Fruit fly (Drosophila melanogaster): Measurements from ENCODE around the gene CG18048.

The CG18048 gene

dm6 chr3R:6388414-6388830 is 42.5 kb downstream of the CG18048 start (continued):
- no peak for TF ChIP-seq Gug (GFP tag; IDR thresholded peaks at IDR 0.05)
- no peak for TF ChIP-seq CG17361 (GFP tag; IDR thresholded peaks at IDR 0.05)
- TF ChIP-seq CG6791 (GFP tag; IDR thresholded peaks at IDR 0.05; ENCODE audit: partially characterized antibody): peak; percentile 89
- no peak for TF ChIP-seq CG9215 (GFP tag; IDR thresholded peaks at IDR 0.05)
- TF ChIP-seq pho (GFP tag; optimal IDR thresholded peaks at IDR 0.05): no peak
- TF ChIP-seq CG13287 (GFP tag; IDR thresholded peaks at IDR 0.05; ENCODE audit: partially characterized antibody): peak; percentile 74
- no peak for TF ChIP-seq NfI (GFP tag; optimal IDR thresholded peaks at IDR 0.05)

DNA sequence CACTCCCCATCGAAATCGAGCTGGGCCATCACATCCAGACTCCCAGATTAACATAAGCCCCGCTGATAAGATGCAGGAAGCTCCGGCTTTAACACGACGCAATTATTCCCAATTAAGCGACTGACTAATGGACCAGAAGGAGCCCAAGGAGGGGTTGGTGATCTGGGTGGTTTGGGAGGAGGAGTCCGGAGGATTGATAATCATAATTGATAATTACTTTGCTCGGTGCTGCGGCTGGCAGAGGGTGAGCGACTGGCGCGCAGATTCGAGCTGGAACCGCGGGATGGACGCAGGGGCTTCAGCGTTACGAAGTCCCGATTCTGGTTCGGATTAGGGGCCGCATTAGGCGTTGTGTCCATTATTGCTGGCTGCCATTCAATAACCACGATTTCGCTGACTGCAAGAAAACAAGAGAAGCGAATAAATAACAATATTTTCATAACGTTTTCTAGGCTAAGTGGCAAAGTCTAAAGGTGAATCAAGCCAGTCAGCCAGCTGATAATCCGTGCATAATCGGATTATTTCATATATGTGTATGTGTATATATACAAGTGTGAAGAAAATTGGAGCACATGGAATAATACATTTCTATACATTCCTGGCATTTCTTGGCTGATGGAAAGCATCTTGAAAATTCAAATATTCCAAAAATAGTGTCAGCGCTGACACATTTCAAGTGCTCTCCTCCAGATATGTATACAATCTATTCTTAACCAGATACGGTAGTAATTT is 47.8 kb downstream of the CG18048 start:
- TF ChIP-seq sd (tag; optimal IDR thresholded peaks at IDR 0.05): peak; percentile 97
- TF ChIP-seq Ets65A (GFP tag): peak; percentile 76
- TF ChIP-seq Med (GFP tag): peak; percentile 16
- peak; percentile 44 for TF ChIP-seq CG12769 (tag; optimal IDR thresholded peaks at IDR 0.05)
- no peak for TF ChIP-seq HmgD (GFP tag; optimal IDR thresholded peaks at IDR 0.05)
- TF ChIP-seq Ets97D (GFP tag; optimal IDR thresholded peaks at IDR 0.05): no peak
- TF ChIP-seq crol (GFP tag; IDR thresholded peaks at IDR 0.05): 0 out of 2 replicates have a peak, but pooled peaks have one; percentile 6
- TF ChIP-seq cg (GFP tag; optimal IDR thresholded peaks at IDR 0.05): peak; percentile 7
- TF ChIP-seq CG34376 (GFP tag; optimal IDR thresholded peaks at IDR 0.05): peak; percentile 6
- peak; percentile 15 for TF ChIP-seq nom (GFP tag; optimal IDR thresholded peaks at IDR 0.05)
- TF ChIP-seq pros (GFP tag; optimal IDR thresholded peaks at IDR 0.05): peak; percentile 30

dm6 chr3R:6394247-6394522 is 48.3 kb downstream of the CG18048 start:
- TF ChIP-seq D19A (tag; optimal IDR thresholded peaks at IDR 0.05): peak; percentile 25
- peak; percentile 62 for TF ChIP-seq exex (tag; optimal IDR thresholded peaks at IDR 0.05)
- TF ChIP-seq Pdp1 (GFP tag; optimal IDR thresholded peaks at IDR 0.05): peak in 1 of 2 experiments; percentile 26
- TF ChIP-seq caup (GFP tag; optimal IDR thresholded peaks at IDR 0.05; ENCODE audit: severe bottlenecking): no peak
- peak; percentile 1 for TF ChIP-seq CG10543 (GFP tag; optimal IDR thresholded peaks at IDR 0.05)
- TF ChIP-seq crol (GFP tag; IDR thresholded peaks at IDR 0.05): peak; percentile 25; the same call in 1 of the 2 replicates
- TF ChIP-seq chinmo (GFP tag; IDR thresholded peaks at IDR 0.05; ENCODE audit: partially characterized antibody): 0 out of 4 replicates have a peak, but pooled peaks have one; percentile 60
- no peak for TF ChIP-seq cad (GFP tag; optimal IDR thresholded peaks at IDR 0.05)
- peak; percentile 81 for TF ChIP-seq twi (tag; optimal IDR thresholded peaks at IDR 0.05)
- no peak for TF ChIP-seq sens-2 (GFP tag; IDR thresholded peaks at IDR 0.05)
- TF ChIP-seq Hr78 (GFP tag; optimal IDR thresholded peaks at IDR 0.05): peak in 1 of 2 experiments; percentile 71
- TF ChIP-seq HLH4C (GFP tag; IDR thresholded peaks at IDR 0.05; ENCODE audit: partially characterized antibody): no peak
- no peak for TF ChIP-seq Trl (optimal IDR thresholded peaks at IDR 0.05)
- TF ChIP-seq Trl (GFP tag; optimal IDR thresholded peaks at IDR 0.05): no peak
- TF ChIP-seq Med (GFP tag): peak; percentile 37
- peak; percentile 79 for TF ChIP-seq sd (tag; optimal IDR thresholded peaks at IDR 0.05)
- peak; percentile 49 for TF ChIP-seq sug (tag; optimal IDR thresholded peaks at IDR 0.05)
- no peak for TF ChIP-seq Rx (GFP tag; IDR thresholded peaks at IDR 0.05)
- peak; percentile 23 for TF ChIP-seq gro (GFP tag; optimal IDR thresholded peaks at IDR 0.05)
- TF ChIP-seq kah (GFP tag; optimal IDR thresholded peaks at IDR 0.05): peak; percentile 6
- peak; percentile 69 for TF ChIP-seq mirr (GFP tag; optimal IDR thresholded peaks at IDR 0.05)
- peak in 1 of 2 experiments; percentile 48 for TF ChIP-seq eve (GFP tag; optimal IDR thresholded peaks at IDR 0.05)
